Worm (Caenorhabditis elegans) whole organism, midembryonic: Measurements from ENCODE around the gene elpc-4.

Source experiments
- flt-1 ChIP-seq: fragments of 200-800 bp; sonication (Bioruptor generic); IDR thresholded peaks from 2 replicates; pipeline ENCODE4 v1.3.6; 2022; ENCODE audit warnings: missing genetic modification characterization, missing compliant biosample characterization
- klf-2 ChIP-seq: fragments of 200-800 bp; sonication (Bioruptor generic); conservative IDR thresholded peaks from 2 replicates; pipeline ENCODE4 v1.3.6; 2022; ENCODE audit warnings: missing genetic modification reagents, missing genetic modification characterization, missing compliant biosample characterization
- ref-1 ChIP-seq: fragments of 200-800 bp; sonication (Bioruptor generic); conservative IDR thresholded peaks from 2 replicates; pipeline ENCODE4 v1.3.6; 2022; ENCODE audit warnings: missing genetic modification reagents, missing genetic modification characterization, missing compliant biosample characterization

DNA sequence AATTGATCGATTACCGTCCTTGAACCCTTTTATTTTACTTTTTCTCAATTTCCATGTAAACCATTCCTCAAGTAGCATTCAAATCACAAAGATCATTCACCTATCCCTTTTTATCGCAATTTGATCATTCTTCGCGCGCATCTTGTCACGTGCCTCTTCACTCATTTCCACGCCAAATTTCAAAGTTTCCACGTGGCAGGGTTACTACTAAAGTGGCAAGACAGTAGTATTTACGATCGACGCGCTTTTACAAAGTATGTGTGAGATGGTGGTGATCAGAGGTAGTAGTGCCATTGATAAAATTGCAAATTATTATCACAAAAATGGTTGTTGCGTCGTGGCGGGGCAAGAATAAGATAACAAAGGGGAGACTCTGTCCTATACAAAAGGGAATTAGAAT lies 11.6 kb downstream of the elpc-4 start:
- TF ChIP-seq ref-1 (GFP tag; lab: Robert Waterston, UW) (no peak), klf-2 (no peak), flt-1 (no peak)
